Fruit fly (Drosophila melanogaster) whole organism, prepupa: ENCODE measurements around the gene lectin-30A.

Experiments used
- Blimp-1 ChIP-seq: fragments of 200-800 bp; sonication (Bioruptor generic); optimal IDR thresholded peaks from 3 replicates; lab custom pipeline; 2017; ENCODE audit warnings: missing biosample characterization, missing genetic modification characterization, mild to moderate bottlenecking, moderate library complexity, missing genetic modification reagents
- CG10631 ChIP-seq: fragments of 200-800 bp; sonication (Bioruptor generic); optimal IDR thresholded peaks from 2 replicates; lab custom pipeline; 2016; ENCODE audit warnings: missing biosample characterization, missing genetic modification characterization
- CG10669 ChIP-seq: fragments of 200-800 bp; sonication (Bioruptor generic); optimal IDR thresholded peaks from 3 replicates; lab custom pipeline; 2018; ENCODE audit warnings: missing biosample characterization, mild to moderate bottlenecking, missing genetic modification characterization, moderate library complexity
- CG11762 ChIP-seq: fragments of 200-800 bp; sonication (Bioruptor generic); optimal IDR thresholded peaks from 3 replicates; lab custom pipeline; 2016; ENCODE audit warnings: missing biosample characterization, missing genetic modification characterization; ENCODE audit not compliant: insufficient read depth
- CG11902 ChIP-seq: fragments of 200-800 bp; sonication (Bioruptor generic); optimal IDR thresholded peaks from 3 replicates; lab custom pipeline; 2016; ENCODE audit warnings: missing biosample characterization, missing genetic modification characterization
- CG15336 ChIP-seq: fragments of 200-800 bp; sonication (Bioruptor generic); IDR thresholded peaks from 2 replicates; pipeline ENCODE4 v1.3.6; 2022; ENCODE audit warnings: missing biosample characterization, missing genetic modification characterization
- CG16779 ChIP-seq: fragments of 200-800 bp; sonication (Bioruptor generic); optimal IDR thresholded peaks from 3 replicates; lab custom pipeline; 2017; ENCODE audit warnings: missing biosample characterization, mild to moderate bottlenecking, missing genetic modification characterization
- CG3032 ChIP-seq: fragments of 200-800 bp; optimal IDR thresholded peaks from 2 replicates; lab custom pipeline; 2019; ENCODE audit warnings: missing biosample characterization, mild to moderate bottlenecking, missing genetic modification characterization, moderate library complexity
- CG31627 ChIP-seq: fragments of 200-800 bp; sonication (Bioruptor generic); optimal IDR thresholded peaks from 3 replicates; lab custom pipeline; 2016; ENCODE audit warnings: missing biosample characterization, missing genetic modification characterization
- CG3919 ChIP-seq: fragments of 200-800 bp; sonication (Bioruptor generic); optimal IDR thresholded peaks from 3 replicates; lab custom pipeline; 2016; ENCODE audit warnings: missing biosample characterization, missing genetic modification characterization
- CG6163 ChIP-seq: fragments of 200-800 bp; sonication (Bioruptor generic); IDR thresholded peaks from 3 replicates; pipeline ENCODE4 v1.3.6; 2022; ENCODE audit warnings: missing biosample characterization, missing genetic modification characterization
- CG6792 ChIP-seq: fragments of 200-800 bp; sonication (Bioruptor generic); optimal IDR thresholded peaks from 3 replicates; lab custom pipeline; 2016; ENCODE audit warnings: missing biosample characterization, missing genetic modification characterization
- CG6808 ChIP-seq: fragments of 200-800 bp; sonication (Bioruptor generic); optimal IDR thresholded peaks from 3 replicates; lab custom pipeline; 2017; ENCODE audit warnings: missing biosample characterization, missing genetic modification characterization, mild to moderate bottlenecking, moderate library complexity, missing genetic modification reagents
- CG6854 ChIP-seq: fragments of 200-800 bp; sonication (Bioruptor generic); optimal IDR thresholded peaks from 2 replicates; lab custom pipeline; 2017; ENCODE audit warnings: missing biosample characterization, mild to moderate bottlenecking, missing genetic modification characterization
- CG7368 ChIP-seq: fragments of 200-800 bp; sonication (Bioruptor generic); optimal IDR thresholded peaks from 3 replicates; lab custom pipeline; 2016; ENCODE audit warnings: missing biosample characterization, missing genetic modification characterization
- CG8119 ChIP-seq: fragments of 200-800 bp; sonication (Bioruptor generic); IDR thresholded peaks from 3 replicates; pipeline ENCODE4 v1.3.6; 2022; ENCODE audit warnings: missing biosample characterization, missing genetic modification characterization
- CG8319 ChIP-seq: fragments of 200-800 bp; sonication (Bioruptor generic); optimal IDR thresholded peaks from 3 replicates; lab custom pipeline; 2016; ENCODE audit warnings: missing biosample characterization, missing genetic modification characterization
- CG9139 ChIP-seq: fragments of 200-800 bp; sonication (Bioruptor generic); optimal IDR thresholded peaks from 3 replicates; lab custom pipeline; 2017; ENCODE audit warnings: missing biosample characterization, mild to moderate bottlenecking, missing genetic modification characterization
- Eip75B ChIP-seq: fragments of 200-800 bp; sonication (Bioruptor generic); optimal IDR thresholded peaks from 3 replicates; lab custom pipeline; 2016; ENCODE audit warnings: missing biosample characterization, missing genetic modification characterization
- Eip78C ChIP-seq: fragments of 200-800 bp; sonication (Bioruptor generic); peaks from one replicate; lab custom pipeline; 2016; ENCODE audit warnings: missing biosample characterization, missing genetic modification characterization
- Eip93F ChIP-seq: fragments of 200-800 bp; sonication (Bioruptor generic); optimal IDR thresholded peaks from 2 replicates; lab custom pipeline; 2016; ENCODE audit warnings: missing biosample characterization, mild to moderate bottlenecking, missing genetic modification characterization
- Ets21C ChIP-seq: fragments of 200-800 bp; sonication (Bioruptor generic); optimal IDR thresholded peaks from 3 replicates; lab custom pipeline; 2016; ENCODE audit warnings: missing biosample characterization, missing genetic modification characterization
- Ets96B ChIP-seq: fragments of 200-800 bp; optimal IDR thresholded peaks from 2 replicates; lab custom pipeline; 2019; ENCODE audit warnings: missing biosample characterization, mild to moderate bottlenecking, missing genetic modification characterization, moderate library complexity
- Hr38 ChIP-seq: sonication (Bioruptor generic); optimal IDR thresholded peaks from 2 replicates; lab custom pipeline; 2016; ENCODE audit warnings: missing biosample characterization, missing genetic modification characterization
- Hr39 ChIP-seq: fragments of 200-800 bp; sonication (Bioruptor generic); optimal IDR thresholded peaks from 2 replicates; lab custom pipeline; 2016; ENCODE audit warnings: missing biosample characterization, missing genetic modification characterization
- Hr4 ChIP-seq: fragments of 200-800 bp; sonication (Bioruptor generic); optimal IDR thresholded peaks from 3 replicates; lab custom pipeline; 2016; ENCODE audit warnings: missing biosample characterization, missing genetic modification characterization
- Lpt ChIP-seq: fragments of 200-800 bp; sonication (Bioruptor generic); optimal IDR thresholded peaks from 3 replicates; lab custom pipeline; 2016; ENCODE audit warnings: missing biosample characterization, missing genetic modification characterization
- Met ChIP-seq: fragments of 200-800 bp; sonication (Bioruptor generic); optimal IDR thresholded peaks from 3 replicates; lab custom pipeline; 2016; ENCODE audit warnings: missing biosample characterization, missing genetic modification characterization
- OdsH ChIP-seq: fragments of 200-800 bp; sonication (Bioruptor generic); optimal IDR thresholded peaks from 3 replicates; lab custom pipeline; 2016; ENCODE audit warnings: missing biosample characterization, missing genetic modification characterization
- Sox15 ChIP-seq: fragments of 200-800 bp; sonication (Bioruptor generic); optimal IDR thresholded peaks from 3 replicates; lab custom pipeline; 2016; ENCODE audit warnings: missing biosample characterization, missing genetic modification characterization
- cyc ChIP-seq: fragments of 200-800 bp; sonication (Bioruptor generic); optimal IDR thresholded peaks from 3 replicates; lab custom pipeline; 2016; ENCODE audit warnings: missing biosample characterization, missing genetic modification characterization
- dac ChIP-seq: fragments of 200-800 bp; sonication (Bioruptor generic); optimal IDR thresholded peaks from 2 replicates; lab custom pipeline; 2017; ENCODE audit warnings: missing biosample characterization, mild to moderate bottlenecking, missing genetic modification characterization
- dsx ChIP-seq: fragments of 200-800 bp; optimal IDR thresholded peaks from 3 replicates; lab custom pipeline; 2019; ENCODE audit warnings: missing biosample characterization, mild to moderate bottlenecking, missing genetic modification characterization, moderate library complexity; ENCODE audit not compliant: poor library complexity, severe bottlenecking
- eg ChIP-seq: fragments of 200-800 bp; sonication (Bioruptor generic); IDR thresholded peaks from 3 replicates; pipeline ENCODE4 v1.3.6; 2022; ENCODE audit warnings: missing biosample characterization, missing genetic modification characterization
- esn ChIP-seq: fragments of 200-800 bp; sonication (Bioruptor generic); optimal IDR thresholded peaks from 2 replicates; lab custom pipeline; 2016; ENCODE audit warnings: missing biosample characterization, mild to moderate bottlenecking, missing genetic modification characterization, moderate library complexity
- fkh ChIP-seq: fragments of 200-800 bp; sonication (Bioruptor generic); optimal IDR thresholded peaks from 3 replicates; lab custom pipeline; 2017; ENCODE audit warnings: missing biosample characterization, mild to moderate bottlenecking, missing genetic modification characterization, moderate library complexity
- net ChIP-seq: fragments of 200-800 bp; sonication (Bioruptor generic); optimal IDR thresholded peaks from 3 replicates; lab custom pipeline; 2016; ENCODE audit warnings: missing biosample characterization, missing genetic modification characterization
- pdm3 ChIP-seq: fragments of 200-800 bp; sonication (Bioruptor generic); optimal IDR thresholded peaks from 3 replicates; lab custom pipeline; 2016; ENCODE audit warnings: missing biosample characterization, missing genetic modification characterization
- spab ChIP-seq: fragments of 200-800 bp; sonication (Bioruptor generic); optimal IDR thresholded peaks from 2 replicates; lab custom pipeline; 2017; ENCODE audit warnings: missing biosample characterization, mild to moderate bottlenecking, missing genetic modification characterization, missing genetic modification reagents
- ss ChIP-seq, 2 experiments: fragments of 200-800 bp; sonication (Bioruptor generic); optimal IDR thresholded peaks; 2 replicates in 1 of 2; 3 replicates in 1 of 2; lab custom pipeline; 2017 to 2018; ENCODE audit warnings: mild to moderate bottlenecking in 2 of 2, missing biosample characterization in 2 of 2, missing genetic modification characterization in 2 of 2, moderate library complexity in 1 of 2
- svp ChIP-seq: fragments of 200-800 bp; sonication (Bioruptor generic); peaks from one replicate; lab custom pipeline; 2016; ENCODE audit warnings: missing biosample characterization, missing genetic modification characterization
- vri ChIP-seq: fragments of 200-800 bp; sonication (Bioruptor generic); optimal IDR thresholded peaks from 3 replicates; lab custom pipeline; 2016; ENCODE audit warnings: missing biosample characterization, mild to moderate bottlenecking, missing genetic modification characterization

The lectin-30A gene

dm6 chr2L:9244263-9244662 lies 10.4 kb downstream of the lectin-30A start:
- no peak for TF ChIP-seq Hr38
- no peak for TF ChIP-seq ss (GFP tag; optimal IDR thresholded peaks at IDR 0.05; lab: Kevin White, UChicago)
- TF ChIP-seq CG16779 (tag; lab: Kevin White, UChicago): no peak
- no peak for TF ChIP-seq CG3032
- no peak for TF ChIP-seq svp (GFP tag; lab: Kevin White, UChicago)
- TF ChIP-seq CG9139 (GFP tag; lab: Kevin White, UChicago): no peak
- TF ChIP-seq fkh (GFP tag; lab: Kevin White, UChicago): no peak
- TF ChIP-seq Blimp-1 (GFP tag; lab: Kevin White, UChicago): no peak
- TF ChIP-seq CG11902 (GFP tag; lab: Kevin White, UChicago): no peak
- TF ChIP-seq Eip78C: no peak
- no peak for TF ChIP-seq Eip75B (GFP tag; lab: Kevin White, UChicago)
- TF ChIP-seq CG7368 (GFP tag; lab: Kevin White, UChicago): no peak
- no peak for TF ChIP-seq CG6792 (GFP tag; lab: Kevin White, UChicago)
- no peak for TF ChIP-seq pdm3
- TF ChIP-seq Sox15 (GFP tag; lab: Kevin White, UChicago): no peak

- TF ChIP-seq Eip93F (GFP tag; lab: Kevin White, UChicago) (peak; percentile 13), svp (GFP tag; lab: Kevin White, UChicago) (peak; percentile 87), vri (peak; percentile 91), CG15336 (no peak), CG10669 (no peak), CG6854 (GFP tag; lab: Kevin White, UChicago) (peak; percentile 35), net (GFP tag; lab: Kevin White, UChicago) (no peak), esn (GFP tag; lab: Kevin White, UChicago) (peak; percentile 4), CG6808 (GFP tag; lab: Kevin White, UChicago) (no peak), dsx (GFP tag; lab: Kevin White, UChicago) (peak; percentile 6), Met (GFP tag; lab: Kevin White, UChicago) (peak; percentile 47), Eip78C (peak; percentile 6), CG10631 (no peak)
These were observed 17.2 kb downstream of the lectin-30A start for dm6 chr2L:9237212-9238031.

dm6 chr2L:9236404-9236803 lies 18.2 kb downstream of the lectin-30A start:
- TF ChIP-seq CG3919 (GFP tag; lab: Kevin White, UChicago): no peak
- TF ChIP-seq Hr38: no peak
- no peak for TF ChIP-seq CG6792 (GFP tag; lab: Kevin White, UChicago)

- TF ChIP-seq CG10631: no peak
- peak; percentile 38; the same call in 1 of the 2 replicates for TF ChIP-seq CG15336
- no peak for TF ChIP-seq pdm3
- TF ChIP-seq CG6792 (GFP tag; lab: Kevin White, UChicago): peak; percentile 56
- TF ChIP-seq CG6163 (GFP tag; lab: Robert Waterston, UW): no peak
- TF ChIP-seq Eip78C: peak; percentile 83
- TF ChIP-seq Hr39: peak; percentile 50
- TF ChIP-seq CG8319 (GFP tag; lab: Kevin White, UChicago): peak; percentile 16
- TF ChIP-seq CG9139 (GFP tag; lab: Kevin White, UChicago): no peak
- no peak for TF ChIP-seq CG3032
- TF ChIP-seq CG11762: no peak
- no peak for TF ChIP-seq CG11902 (GFP tag; lab: Kevin White, UChicago)
- TF ChIP-seq Lpt (GFP tag; lab: Kevin White, UChicago): no peak
- TF ChIP-seq esn (GFP tag; lab: Kevin White, UChicago): peak; percentile 81
- peak; percentile 64 for TF ChIP-seq CG31627
- TF ChIP-seq CG8119 (GFP tag; lab: Robert Waterston, UW): peak; percentile 40; the same call in 1 of the 3 replicates
- TF ChIP-seq spab (GFP tag; lab: Kevin White, UChicago): no peak
- peak; percentile 56 for TF ChIP-seq CG3919 (GFP tag; lab: Kevin White, UChicago)
- peak; percentile 43; the same call in 1 of the 3 replicates for TF ChIP-seq eg (GFP tag; lab: Robert Waterston, UW)
- no peak for TF ChIP-seq Ets96B
- TF ChIP-seq Eip93F (GFP tag; lab: Kevin White, UChicago): peak; percentile 37
- no peak for TF ChIP-seq OdsH (GFP tag; lab: Kevin White, UChicago)
- TF ChIP-seq CG6854 (GFP tag; lab: Kevin White, UChicago): no peak
- TF ChIP-seq Ets21C (GFP tag; lab: Kevin White, UChicago): no peak
- no peak for TF ChIP-seq Hr4 (GFP tag; lab: Kevin White, UChicago)
- TF ChIP-seq dac (GFP tag; lab: Kevin White, UChicago): no peak
- TF ChIP-seq cyc (GFP tag; lab: Kevin White, UChicago): peak; percentile 60
- no peak for TF ChIP-seq dsx (GFP tag; lab: Kevin White, UChicago)
- TF ChIP-seq Hr38: no peak
- TF ChIP-seq Met (GFP tag; lab: Kevin White, UChicago): peak; percentile 71
These were observed 19.1 kb downstream of the lectin-30A start for dm6 chr2L:9235556-9236001.
